Fruit fly (Drosophila melanogaster) whole organism, embryonic: ENCODE results near the gene CG7912.

ENCODE experiments used
- ATbp ChIP-seq: fragments of 200-800 bp; sonication (Bioruptor generic); optimal IDR thresholded peaks from 2 replicates; lab custom pipeline; 2017; ENCODE audit warnings: missing biosample characterization, mild to moderate bottlenecking, missing genetic modification characterization, missing genetic modification reagents
- Adf1 ChIP-seq: fragments of 200-800 bp; sonication (Bioruptor generic); IDR thresholded peaks from 2 replicates; pipeline ENCODE4 v1.3.6; 2022; ENCODE audit warnings: missing biosample characterization, missing genetic modification characterization
- Blimp-1 ChIP-seq: fragments of 200-800 bp; sonication (Bioruptor generic); optimal IDR thresholded peaks from 3 replicates; lab custom pipeline; 2018; ENCODE audit warnings: missing biosample characterization, missing genetic modification characterization, mild to moderate bottlenecking, moderate library complexity, missing genetic modification reagents
- CG11085 ChIP-seq: fragments of 200-800 bp; sonication (Bioruptor generic); IDR thresholded peaks from 2 replicates; pipeline ENCODE4 v1.3.6; 2022; ENCODE audit warnings: missing biosample characterization, missing genetic modification characterization
- CG11560 ChIP-seq: fragments of 200-800 bp; sonication (Bioruptor generic); IDR thresholded peaks from 3 replicates; pipeline ENCODE4 v1.3.6; 2022; ENCODE audit warnings: missing biosample characterization, missing genetic modification characterization
- CG12155 ChIP-seq: fragments of 200-800 bp; sonication (Bioruptor generic); optimal IDR thresholded peaks from 3 replicates; lab custom pipeline; 2016; ENCODE audit warnings: missing biosample characterization, missing genetic modification characterization
- CG12219 ChIP-seq: fragments of 200-800 bp; sonication (Bioruptor generic); optimal IDR thresholded peaks from 3 replicates; lab custom pipeline; 2018; ENCODE audit warnings: missing biosample characterization, mild to moderate bottlenecking, missing genetic modification characterization
- CG12391 ChIP-seq: fragments of 200-800 bp; sonication (Bioruptor generic); optimal IDR thresholded peaks from 3 replicates; lab custom pipeline; 2018; ENCODE audit warnings: missing biosample characterization, mild to moderate bottlenecking, missing genetic modification characterization, moderate library complexity
- CG12942 ChIP-seq: fragments of 200-800 bp; sonication (Bioruptor generic); optimal IDR thresholded peaks from 3 replicates; lab custom pipeline; 2016; ENCODE audit warnings: missing biosample characterization, missing genetic modification characterization
- CG13296 ChIP-seq: fragments of 200-800 bp; sonication (Bioruptor generic); optimal IDR thresholded peaks from 3 replicates; lab custom pipeline; 2018; ENCODE audit warnings: missing biosample characterization, mild to moderate bottlenecking, missing genetic modification characterization
- CG13624 ChIP-seq: fragments of 200-800 bp; sonication (Bioruptor generic); optimal IDR thresholded peaks from 2 replicates; lab custom pipeline; 2016; ENCODE audit warnings: missing biosample characterization, missing genetic modification characterization
- CG14050 ChIP-seq: fragments of 200-800 bp; sonication (Bioruptor generic); IDR thresholded peaks from 3 replicates; pipeline ENCODE4 v1.3.6; 2022; ENCODE audit warnings: missing biosample characterization, missing genetic modification characterization
- CG15269 ChIP-seq: fragments of 200-800 bp; sonication (Bioruptor generic); optimal IDR thresholded peaks from 2 replicates; lab custom pipeline; 2018; ENCODE audit warnings: missing biosample characterization, mild to moderate bottlenecking, missing genetic modification characterization, moderate library complexity
- CG17186 ChIP-seq: fragments of 200-800 bp; sonication (Bioruptor generic); optimal IDR thresholded peaks from 3 replicates; lab custom pipeline; 2017; ENCODE audit warnings: missing biosample characterization, missing genetic modification reagents, missing genetic modification characterization
- CG17385 ChIP-seq: fragments of 200-800 bp; sonication (Bioruptor generic); optimal IDR thresholded peaks from 3 replicates; lab custom pipeline; 2018; ENCODE audit warnings: missing biosample characterization, mild to moderate bottlenecking, missing genetic modification characterization
- CG17568 ChIP-seq: fragments of 200-800 bp; sonication (Bioruptor generic); optimal IDR thresholded peaks from 2 replicates; lab custom pipeline; 2018; ENCODE audit warnings: missing biosample characterization, mild to moderate bottlenecking, missing genetic modification characterization, moderate library complexity
- CG31224 ChIP-seq: fragments of 200-800 bp; sonication (Bioruptor generic); IDR thresholded peaks from 2 replicates; pipeline ENCODE4 v1.3.6; 2022; ENCODE audit warnings: missing biosample characterization, missing genetic modification characterization
- CG31441 ChIP-seq: fragments of 200-800 bp; sonication (Bioruptor generic); IDR thresholded peaks from 2 replicates; pipeline ENCODE4 v1.3.6; 2022; ENCODE audit warnings: missing biosample characterization, missing genetic modification characterization
- CG3163 ChIP-seq: fragments of 200-800 bp; sonication (Bioruptor generic); optimal IDR thresholded peaks from 3 replicates; lab custom pipeline; 2016; ENCODE audit warnings: missing biosample characterization, missing genetic modification characterization
- CG32772 ChIP-seq: fragments of 200-800 bp; sonication (Bioruptor generic); IDR thresholded peaks from 2 replicates; pipeline ENCODE4 v1.3.6; 2022; ENCODE audit warnings: missing biosample characterization, missing genetic modification characterization
- CG3407 ChIP-seq: fragments of 200-800 bp; sonication (Bioruptor generic); optimal IDR thresholded peaks from 2 replicates; lab custom pipeline; 2018; ENCODE audit warnings: missing biosample characterization, mild to moderate bottlenecking, missing genetic modification characterization
- CG34376 ChIP-seq: fragments of 200-800 bp; sonication (Bioruptor generic); optimal IDR thresholded peaks from 2 replicates; lab custom pipeline; 2018; ENCODE audit warnings: missing biosample characterization, mild to moderate bottlenecking, missing genetic modification characterization
- CG34422 ChIP-seq: fragments of 200-800 bp; sonication (Bioruptor generic); IDR thresholded peaks from 3 replicates; pipeline ENCODE4 v1.3.6; 2022; ENCODE audit warnings: missing biosample characterization, missing genetic modification characterization
- CG4707 ChIP-seq: fragments of 200-800 bp; sonication (Bioruptor generic); optimal IDR thresholded peaks from 2 replicates; lab custom pipeline; 2018; ENCODE audit warnings: missing biosample characterization, mild to moderate bottlenecking, missing genetic modification characterization, moderate library complexity
- CG7745 ChIP-seq: fragments of 200-800 bp; sonication (Bioruptor generic); optimal IDR thresholded peaks from 2 replicates; lab custom pipeline; 2018; ENCODE audit warnings: missing biosample characterization, mild to moderate bottlenecking, missing genetic modification characterization, moderate library complexity
- CG7963 ChIP-seq: fragments of 200-800 bp; sonication (Bioruptor generic); IDR thresholded peaks from 3 replicates; pipeline ENCODE4 v1.3.6; 2022; ENCODE audit warnings: missing biosample characterization, missing genetic modification characterization; ENCODE audit not compliant: partially characterized antibody
- CG9932 ChIP-seq: fragments of 200-800 bp; sonication (Bioruptor generic); IDR thresholded peaks from 2 replicates; pipeline ENCODE4 v1.3.6; 2022; ENCODE audit warnings: missing biosample characterization, missing genetic modification characterization
- CHES-1-like ChIP-seq: fragments of 200-800 bp; sonication (Bioruptor generic); optimal IDR thresholded peaks from 2 replicates; lab custom pipeline; 2016; ENCODE audit warnings: missing biosample characterization, missing genetic modification characterization
- E2f2 ChIP-seq: fragments of 200-800 bp; sonication (Bioruptor generic); IDR thresholded peaks from 2 replicates; pipeline ENCODE4 v1.3.6; 2022; ENCODE audit warnings: missing biosample characterization, missing genetic modification characterization
- Ets65A ChIP-seq: fragments of 200-800 bp; sonication (Bioruptor generic); peaks from one replicate; lab custom pipeline; 2016; ENCODE audit warnings: missing biosample characterization, missing genetic modification characterization
- Hmx ChIP-seq: fragments of 200-800 bp; sonication (Bioruptor generic); optimal IDR thresholded peaks from 2 replicates; lab custom pipeline; 2016; ENCODE audit warnings: missing biosample characterization, missing genetic modification characterization
- Jarid2 ChIP-seq: fragments of 200-800 bp; sonication (Bioruptor generic); optimal IDR thresholded peaks from 3 replicates; lab custom pipeline; 2017; ENCODE audit warnings: mild to moderate bottlenecking, missing biosample characterization, missing genetic modification reagents, missing genetic modification characterization
- Lim3 ChIP-seq: fragments of 200-800 bp; sonication (Bioruptor generic); IDR thresholded peaks from 2 replicates; pipeline ENCODE4 v1.3.6; 2022; ENCODE audit warnings: missing biosample characterization, missing genetic modification characterization
- MTF-1 ChIP-seq: fragments of 200-800 bp; sonication (Bioruptor generic); optimal IDR thresholded peaks from 2 replicates; lab custom pipeline; 2018; ENCODE audit warnings: missing biosample characterization, mild to moderate bottlenecking, missing genetic modification characterization, borderline replicate concordance
- Max ChIP-seq: fragments of 200-800 bp; sonication (Bioruptor generic); optimal IDR thresholded peaks from 2 replicates; lab custom pipeline; 2016; ENCODE audit warnings: missing biosample characterization, mild to moderate bottlenecking, missing genetic modification characterization
- Oaz ChIP-seq: fragments of 200-800 bp; sonication (Bioruptor generic); IDR thresholded peaks from 2 replicates; pipeline ENCODE4 v1.3.6; 2022; ENCODE audit warnings: missing biosample characterization, missing genetic modification characterization
- Scr ChIP-seq: fragments of 200-800 bp; sonication (Bioruptor generic); IDR thresholded peaks from 2 replicates; pipeline ENCODE4 v1.3.6; 2022; ENCODE audit warnings: missing biosample characterization, missing genetic modification characterization; ENCODE audit not compliant: partially characterized antibody
- Xrp1 ChIP-seq: fragments of 200-800 bp; sonication (Bioruptor generic); IDR thresholded peaks from 2 replicates; pipeline ENCODE4 v1.3.6; 2022; ENCODE audit warnings: missing biosample characterization, missing genetic modification characterization
- cas ChIP-seq: fragments of 200-800 bp; sonication (Bioruptor generic); IDR thresholded peaks from 2 replicates; pipeline ENCODE4 v1.3.6; 2022; ENCODE audit warnings: missing biosample characterization, missing genetic modification characterization
- corto ChIP-seq: fragments of 200-800 bp; sonication (Bioruptor generic); optimal IDR thresholded peaks from 2 replicates; lab custom pipeline; 2016; ENCODE audit warnings: missing biosample characterization, mild to moderate bottlenecking, missing genetic modification characterization, moderate library complexity
- danr ChIP-seq: fragments of 200-800 bp; sonication (Bioruptor generic); IDR thresholded peaks from 2 replicates; pipeline ENCODE4 v1.3.6; 2022; ENCODE audit warnings: missing biosample characterization, missing genetic modification characterization
- gt ChIP-seq: fragments of 200-800 bp; sonication (Bioruptor generic); IDR thresholded peaks from 2 replicates; pipeline ENCODE4 v1.3.6; 2022; ENCODE audit warnings: missing biosample characterization, missing genetic modification characterization
- hkb ChIP-seq, 2 experiments: fragments of 200-800 bp in 1 of 2; fragments of >200 bp in 1 of 2; sonication (Bioruptor generic) in 1 of 2; IDR thresholded peaks in 1 of 2; optimal IDR thresholded peaks in 1 of 2; 2 replicates each; pipeline versions ENCODE4 v1.3.6 to Lab custom; 2017 to 2022; ENCODE audit warnings: missing biosample characterization in 1 of 2, missing genetic modification characterization in 1 of 2
- klu ChIP-seq: fragments of 200-800 bp; sonication (Bioruptor generic); IDR thresholded peaks from 2 replicates; pipeline ENCODE4 v1.3.6; 2022; ENCODE audit warnings: missing biosample characterization, missing genetic modification characterization
- pan ChIP-seq, 4 experiments: fragments of >200 bp in 3 of 4; fragments of 200-800 bp in 1 of 4; sonication (Bioruptor generic) in 1 of 4; optimal IDR thresholded peaks in 3 of 4; IDR thresholded peaks in 1 of 4; 2 replicates each; pipeline versions ENCODE4 v1.3.6 to Lab custom; 2017 to 2022; ENCODE audit warnings: missing biosample characterization in 2 of 4, missing genetic modification characterization in 2 of 4, mixed read lengths in 1 of 4
- phol ChIP-seq: fragments of 200-800 bp; sonication (Bioruptor generic); optimal IDR thresholded peaks from 3 replicates; lab custom pipeline; 2018; ENCODE audit warnings: missing biosample characterization, mild to moderate bottlenecking, missing genetic modification characterization, moderate library complexity
- pnt ChIP-seq: fragments of 200-800 bp; sonication (Bioruptor generic); optimal IDR thresholded peaks from 3 replicates; lab custom pipeline; 2016; ENCODE audit warnings: missing biosample characterization, missing genetic modification characterization
- sd ChIP-seq: fragments of 200-800 bp; sonication (Bioruptor generic); optimal IDR thresholded peaks from 3 replicates; lab custom pipeline; 2018; ENCODE audit warnings: missing biosample characterization, mild to moderate bottlenecking, missing genetic modification characterization, moderate library complexity
- slbo ChIP-seq: fragments of 200-800 bp; sonication (Bioruptor generic); IDR thresholded peaks from 2 replicates; pipeline ENCODE4 v1.3.6; 2022; ENCODE audit warnings: missing biosample characterization, missing genetic modification characterization
- sr ChIP-seq: fragments of 200-800 bp; sonication (Bioruptor generic); IDR thresholded peaks from 3 replicates; pipeline ENCODE4 v1.3.6; 2022; ENCODE audit warnings: missing biosample characterization, missing genetic modification characterization

The CG7912 gene

DNA sequence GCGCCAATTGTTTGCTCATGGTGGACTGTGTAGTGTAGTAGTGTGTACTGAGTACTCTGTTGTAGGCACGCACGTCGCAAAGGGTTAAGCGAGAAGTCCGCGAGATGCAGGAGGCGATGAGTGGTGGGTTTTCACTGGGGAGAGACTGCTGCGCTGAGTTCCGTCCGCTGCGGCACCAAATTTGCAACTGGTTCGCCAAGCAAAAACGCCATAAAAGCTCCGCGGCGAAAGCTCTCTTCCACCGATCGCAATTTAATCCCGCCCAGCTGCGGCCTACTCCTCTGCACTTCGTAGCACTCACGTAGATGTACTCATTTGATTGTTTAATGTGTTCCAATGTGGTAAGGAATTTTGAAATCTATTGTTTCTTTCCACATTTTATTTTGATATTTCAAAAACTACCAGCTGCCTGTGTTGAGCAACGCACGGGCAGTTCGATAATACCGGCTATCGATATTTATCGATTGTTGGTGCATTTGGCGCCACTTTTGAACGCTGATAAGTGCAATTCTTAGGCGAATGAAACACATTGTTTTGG, 6.1 kb upstream of the CG7912 start, which contains the start of gene CG7920 (continued):
- TF ChIP-seq sr (GFP tag; lab: Robert Waterston, UW): no peak
- no peak for TF ChIP-seq pnt (GFP tag; lab: Kevin White, UChicago)
- TF ChIP-seq Hmx (GFP tag; lab: Kevin White, UChicago): no peak
- TF ChIP-seq CG11085: no peak
- peak; percentile 43 for TF ChIP-seq CG17186 (GFP tag; lab: Kevin White, UChicago)
- no peak for TF ChIP-seq CG17385 (GFP tag; lab: Kevin White, UChicago)
- peak; percentile 30; the same call in 1 of the 3 replicates for TF ChIP-seq CG7963 (GFP tag; lab: Robert Waterston, UW)
- no peak for TF ChIP-seq CG17568 (GFP tag; lab: Kevin White, UChicago)
- no peak for TF ChIP-seq Blimp-1 (GFP tag; lab: Kevin White, UChicago)
- no peak for TF ChIP-seq CG32772 (GFP tag; lab: Robert Waterston, UW)
- TF ChIP-seq ATbp: no peak
- TF ChIP-seq MTF-1 (GFP tag; lab: Kevin White, UChicago): no peak
- no peak for TF ChIP-seq CG11560 (tag; lab: Robert Waterston, UW)
- peak; percentile 18 for TF ChIP-seq CG12942
- no peak for TF ChIP-seq corto
- no peak for TF ChIP-seq CG12155 (GFP tag; lab: Kevin White, UChicago)
- TF ChIP-seq CG7745 (tag; lab: Kevin White, UChicago): no peak
- TF ChIP-seq CG12219 (GFP tag; lab: Kevin White, UChicago): no peak
- TF ChIP-seq CG3163 (GFP tag; lab: Kevin White, UChicago): no peak
- TF ChIP-seq CG9932 (GFP tag; lab: Robert Waterston, UW): no peak
- TF ChIP-seq danr (GFP tag; lab: Robert Waterston, UW): no peak
- no peak for TF ChIP-seq Xrp1 (GFP tag; lab: Robert Waterston, UW)
- TF ChIP-seq CG13624 (GFP tag; lab: Kevin White, UChicago): peak; percentile 79
- no peak; the same call in 1 of the 2 replicates for TF ChIP-seq Adf1 (GFP tag; lab: Robert Waterston, UW)
- no peak for TF ChIP-seq CG31224
- TF ChIP-seq CG13296 (GFP tag; lab: Kevin White, UChicago): peak; percentile 48
- no peak for TF ChIP-seq Ets65A (GFP tag; lab: Kevin White, UChicago)
- TF ChIP-seq CG34376 (GFP tag; lab: Kevin White, UChicago): peak; percentile 77
- TF ChIP-seq pan (optimal IDR thresholded peaks at IDR 0.05; lab: Kevin White, UChicago): no peak
- TF ChIP-seq pan (GFP tag; optimal IDR thresholded peaks at IDR 0.05 in 1 of 2, IDR thresholded peaks at IDR 0.05 in 1 of 2): no peak
- TF ChIP-seq Lim3: no peak
- TF ChIP-seq CG12391 (tag; lab: Kevin White, UChicago): no peak
- peak; percentile 55; the same call in 2 of the 3 replicates for TF ChIP-seq CG34422
- no peak for TF ChIP-seq gt
- TF ChIP-seq hkb (optimal IDR thresholded peaks at IDR 0.05; lab: Kevin White, UChicago): no peak
- TF ChIP-seq hkb (GFP tag; IDR thresholded peaks at IDR 0.05; lab: Robert Waterston, UW): peak; percentile 33
- no peak for TF ChIP-seq CG3407 (GFP tag; lab: Kevin White, UChicago)
- peak; percentile 85 for TF ChIP-seq Scr (GFP tag; lab: Robert Waterston, UW)
- TF ChIP-seq cas: no peak
- TF ChIP-seq phol (tag; lab: Kevin White, UChicago): peak; percentile 56
- TF ChIP-seq CG15269: peak; percentile 10
- no peak for TF ChIP-seq CG4707
- TF ChIP-seq Max (GFP tag; lab: Kevin White, UChicago): no peak
- TF ChIP-seq CG31441 (GFP tag; lab: Robert Waterston, UW): 0 out of 2 replicates have a peak, but pooled peaks have one; percentile 8
- TF ChIP-seq Oaz (GFP tag; lab: Robert Waterston, UW): no peak
- peak; percentile 22 for TF ChIP-seq sd (tag; lab: Kevin White, UChicago)
- peak; percentile 83 for TF ChIP-seq Jarid2 (GFP tag; lab: Kevin White, UChicago)
- peak; percentile 99 for TF ChIP-seq E2f2 (GFP tag; lab: Robert Waterston, UW)
- TF ChIP-seq CHES-1-like (GFP tag; lab: Kevin White, UChicago): peak; percentile 3
- no peak for TF ChIP-seq CG14050 (GFP tag; lab: Robert Waterston, UW)
- TF ChIP-seq klu (GFP tag; lab: Robert Waterston, UW): no peak
- peak; percentile 22; the same call in 1 of the 2 replicates for TF ChIP-seq slbo
